Worm (Caenorhabditis elegans) whole organism, early embryonic: ENCODE measurements around the gene C49A9.3.

ENCODE experiments used
- B0310.2 ChIP-seq: sonication (generic microtip); optimal IDR thresholded peaks from 2 replicates; lab custom pipeline; 2016; ENCODE audit warnings: mild to moderate bottlenecking, missing genetic modification characterization, missing compliant biosample characterization
- F13C5.2 ChIP-seq: sonication (generic microtip); optimal IDR thresholded peaks from 2 replicates; lab custom pipeline; 2017; ENCODE audit warnings: mild to moderate bottlenecking, missing genetic modification characterization, inconsistent platforms, missing compliant biosample characterization
- ama-1 ChIP-seq: fragments of 150-350 bp; optimal IDR thresholded peaks from 2 replicates; lab custom pipeline; 2014
- ceh-36 ChIP-seq: sonication (generic microtip); optimal IDR thresholded peaks from 2 replicates; lab custom pipeline; 2016; ENCODE audit warnings: missing genetic modification characterization, inconsistent platforms, missing compliant biosample characterization
- flt-1 ChIP-seq: fragments of 200-800 bp; sonication (Bioruptor generic); IDR thresholded peaks from 2 replicates; pipeline ENCODE4 v1.3.6; 2022; ENCODE audit warnings: missing genetic modification characterization, missing compliant biosample characterization
- hmbx-1 ChIP-seq: sonication (generic microtip); optimal IDR thresholded peaks from 2 replicates; lab custom pipeline; 2016; ENCODE audit warnings: mild to moderate bottlenecking, missing genetic modification characterization, missing compliant biosample characterization
- hnd-1 ChIP-seq: sonication (generic microtip); optimal IDR thresholded peaks from 2 replicates; lab custom pipeline; 2016; ENCODE audit warnings: missing genetic modification characterization, missing compliant biosample characterization
- sea-1 ChIP-seq: fragments of 200-800 bp; sonication (Bioruptor generic); conservative IDR thresholded peaks from 2 replicates; pipeline ENCODE4 v1.3.6; 2022; ENCODE audit warnings: missing genetic modification characterization, missing compliant biosample characterization
- tbx-11 ChIP-seq: fragments of 200-800 bp; sonication (Bioruptor generic); IDR thresholded peaks from 2 replicates; pipeline ENCODE4 v1.3.6; 2022; ENCODE audit warnings: missing genetic modification characterization, missing compliant biosample characterization
- tbx-37 ChIP-seq: fragments of 200-800 bp; sonication (Bioruptor generic); conservative IDR thresholded peaks from 2 replicates; pipeline ENCODE4 v1.3.6; 2022; ENCODE audit warnings: missing genetic modification reagents, missing genetic modification characterization, missing compliant biosample characterization

ce11 chrIV:6258967-6259366 lies 37.1 kb downstream of the C49A9.3 start:
- TF ChIP-seq ama-1 (lab: Kevin White, UChicago) (no peak), tbx-11 (no peak), flt-1 (GFP tag; lab: Robert Waterston, UW) (no peak), sea-1 (no peak), tbx-37 (GFP tag; lab: Robert Waterston, UW) (no peak), ceh-36 (tag; lab: Kevin White, UChicago) (no peak), hnd-1 (tag; lab: Kevin White, UChicago) (no peak), hmbx-1 (tag; lab: Kevin White, UChicago) (no peak), F13C5.2 (tag; lab: Kevin White, UChicago) (no peak), B0310.2 (no peak)
